Fruit fly (Drosophila melanogaster) whole organism, wandering third instar larva: ENCODE data around the gene CG11263.

ENCODE experiments used
- psq ChIP-seq: fragments of 200-800 bp; sonication (Bioruptor generic); optimal IDR thresholded peaks from 3 replicates; lab custom pipeline; 2017; ENCODE audit warnings: missing biosample characterization, mild to moderate bottlenecking, missing genetic modification characterization, moderate library complexity
- sv ChIP-seq: fragments of 200-800 bp; sonication (Bioruptor generic); optimal IDR thresholded peaks from 3 replicates; lab custom pipeline; 2016; ENCODE audit warnings: missing biosample characterization, missing genetic modification characterization
- usp ChIP-seq: fragments of >200 bp; optimal IDR thresholded peaks from 2 replicates; lab custom pipeline; 2017; ENCODE audit warnings: missing biosample characterization, missing genetic modification characterization

dm6 chr3L:13015195-13015822 is 8.7 kb downstream of the CG11263 start, which contains the start of gene MICAL-like:
- no peak for TF ChIP-seq usp (GFP tag; lab: Kevin White, UChicago)
- TF ChIP-seq psq (GFP tag; lab: Kevin White, UChicago) = peak; percentile 33
- TF ChIP-seq sv (GFP tag; lab: Kevin White, UChicago) = no peak
